Worm (Caenorhabditis elegans): ENCODE data around the gene disl-2.

The disl-2 gene

ce11 chrIII:5427096-5427495 lies 15.9 kb upstream of the disl-2 start:
- TF ChIP-seq gei-8 (GFP tag; optimal IDR thresholded peaks at IDR 0.05), result no peak
- TF ChIP-seq T20F7.1 (GFP tag; optimal IDR thresholded peaks at IDR 0.05), result peak; percentile 13
- TF ChIP-seq dmd-6 (GFP tag; IDR thresholded peaks at IDR 0.05), result peak; percentile 68

- TF ChIP-seq unc-62 (GFP tag; optimal IDR thresholded peaks at IDR 0.05 in 1 of 2) (peak in 1 of 2 experiments; percentile 37), unc-62 (tag; optimal IDR thresholded peaks at IDR 0.05) (no peak), egl-43 (GFP tag; IDR thresholded peaks at IDR 0.05) (no peak)
Measured at ce11 chrIII:5436306-5436705, 6.7 kb upstream of the disl-2 start.

- TF ChIP-seq pqm-1 (tag; optimal IDR thresholded peaks at IDR 0.05) (peak; percentile 31), F10B5.3 (tag; optimal IDR thresholded peaks at IDR 0.05) (no peak), nhr-28 (tag; optimal IDR thresholded peaks at IDR 0.05) (peak; percentile 19), dmd-6 (GFP tag; IDR thresholded peaks at IDR 0.05) (peak; percentile 55), hlh-11 (tag; optimal IDR thresholded peaks at IDR 0.05) (peak; percentile 58)
Measured at ce11 chrIII:5438064-5438463, 4.9 kb upstream of the disl-2 start.

- TF ChIP-seq hlh-11 (tag; optimal IDR thresholded peaks at IDR 0.05) (no peak), lin-38 (GFP tag; IDR thresholded peaks at IDR 0.05) (0 out of 2 replicates have a peak, but pooled peaks have one; percentile 16)
Measured at ce11 chrIII:5440540-5440939, 2.4 kb upstream of the disl-2 start, which contains the start of gene W03A5.6. TSS of gene W03A5.6 (minus strand) at chrIII:5440640.

ce11 chrIII:5448177-5448576 lies 5.2 kb downstream of the disl-2 start, which contains the start of gene skpt-1:
TSS of gene skpt-1 (minus strand) at chrIII:5448395.
- TF ChIP-seq pqm-1 (tag; optimal IDR thresholded peaks at IDR 0.05) (no peak), ces-1 (GFP tag; optimal IDR thresholded peaks at IDR 0.05) (no peak), spr-1 (tag; optimal IDR thresholded peaks at IDR 0.05) (no peak), madf-5 (GFP tag; IDR thresholded peaks at IDR 0.05) (no peak), T20F7.1 (GFP tag; optimal IDR thresholded peaks at IDR 0.05) (no peak), saeg-2 (GFP tag; IDR thresholded peaks at IDR 0.05) (no peak), mes-2 (tag; optimal IDR thresholded peaks at IDR 0.05; ENCODE audit: poor library complexity, severe bottlenecking) (peak; percentile 42), ztf-7 (tag; optimal IDR thresholded peaks at IDR 0.05) (no peak), zfp-2 (tag; optimal IDR thresholded peaks at IDR 0.05) (no peak), mep-1 (tag; optimal IDR thresholded peaks at IDR 0.05) (no peak), zip-11 (GFP tag; IDR thresholded peaks at IDR 0.05) (no peak), lir-3 (tag; optimal IDR thresholded peaks at IDR 0.05) (no peak), daf-16 (GFP tag; optimal IDR thresholded peaks at IDR 0.05) (no peak), daf-16 (tag; optimal IDR thresholded peaks at IDR 0.05) (peak; percentile 15), aha-1 (tag) (peak; percentile 78), hlh-30 (tag; optimal IDR thresholded peaks at IDR 0.05; ENCODE audit: insufficient read depth) (peak; percentile 65), Y75B8A.6 (GFP tag; IDR thresholded peaks at IDR 0.05) (no peak), lin-38 (GFP tag; IDR thresholded peaks at IDR 0.05) (peak; percentile 98), daf-12 (tag; optimal IDR thresholded peaks at IDR 0.05) (no peak), Y5F2A.4 (GFP tag; optimal IDR thresholded peaks at IDR 0.05) (no peak), unc-130 (GFP tag; optimal IDR thresholded peaks at IDR 0.05) (peak; percentile 73), snpc-4 (tag; optimal IDR thresholded peaks at IDR 0.05) (no peak), spr-3 (GFP tag; optimal IDR thresholded peaks at IDR 0.05) (no peak), nhr-237 (tag; optimal IDR thresholded peaks at IDR 0.05) (no peak), Y48G9A.11 (GFP tag; IDR thresholded peaks at IDR 0.05) (peak; percentile 72; the same call in 1 of the 2 replicates), lsy-2 (tag; optimal IDR thresholded peaks at IDR 0.05) (peak in 1 of 2 experiments; percentile 74), nhr-48 (tag; optimal IDR thresholded peaks at IDR 0.05) (no peak), php-3 (GFP tag; IDR thresholded peaks at IDR 0.05) (no peak), nhr-10 (tag; optimal IDR thresholded peaks at IDR 0.05) (no peak), mxl-3 (GFP tag; optimal IDR thresholded peaks at IDR 0.05) (no peak), gei-8 (GFP tag; optimal IDR thresholded peaks at IDR 0.05) (no peak), F49E8.2 (tag; optimal IDR thresholded peaks at IDR 0.05; ENCODE audit: borderline replicate concordance) (peak; percentile 48), rbr-2 (tag; optimal IDR thresholded peaks at IDR 0.05) (no peak), ceh-20 (GFP tag; IDR thresholded peaks at IDR 0.05) (no peak), lim-7 (GFP tag; IDR thresholded peaks at IDR 0.05) (no peak), nhr-76 (tag; optimal IDR thresholded peaks at IDR 0.05) (no peak), ceh-44 (GFP tag; IDR thresholded peaks at IDR 0.05) (no peak)
